Fruit fly (Drosophila melanogaster) whole organism, embryonic: Measurements from ENCODE around the gene qtc.

Experiments used
- Antp ChIP-seq: fragments of 200-800 bp; sonication (Bioruptor generic); optimal IDR thresholded peaks from 3 replicates; lab custom pipeline; 2016; ENCODE audit warnings: missing biosample characterization, missing genetic modification characterization
- Atf6 ChIP-seq: fragments of 200-800 bp; sonication (Bioruptor generic); IDR thresholded peaks from 2 replicates; pipeline ENCODE4 v1.3.6; 2022; ENCODE audit warnings: missing biosample characterization, missing genetic modification characterization
- Bdp1 ChIP-seq: fragments of 200-800 bp; sonication (Bioruptor generic); optimal IDR thresholded peaks from 3 replicates; lab custom pipeline; 2016; ENCODE audit warnings: missing biosample characterization, missing genetic modification characterization
- Bteb2 ChIP-seq: fragments of 200-800 bp; sonication (Bioruptor generic); optimal IDR thresholded peaks from 2 replicates; lab custom pipeline; 2016; ENCODE audit warnings: missing biosample characterization, missing genetic modification characterization
- CG10979 ChIP-seq: fragments of 200-800 bp; sonication (Bioruptor generic); optimal IDR thresholded peaks from 2 replicates; lab custom pipeline; 2018; ENCODE audit warnings: missing biosample characterization, mild to moderate bottlenecking, missing genetic modification characterization, moderate library complexity
- CG11456 ChIP-seq: fragments of 200-800 bp; sonication (Bioruptor generic); IDR thresholded peaks from 3 replicates; pipeline ENCODE4 v1.3.6; 2022; ENCODE audit warnings: missing biosample characterization, missing genetic modification characterization
- CG11723 ChIP-seq: fragments of 200-800 bp; sonication (Bioruptor generic); optimal IDR thresholded peaks from 2 replicates; lab custom pipeline; 2017; ENCODE audit warnings: missing biosample characterization, mild to moderate bottlenecking, missing genetic modification characterization
- CG12299 ChIP-seq: fragments of 200-800 bp; sonication (Bioruptor generic); optimal IDR thresholded peaks from 2 replicates; lab custom pipeline; 2018; ENCODE audit warnings: missing biosample characterization, mild to moderate bottlenecking, missing genetic modification characterization
- CG13123 ChIP-seq: fragments of 200-800 bp; sonication (Bioruptor generic); optimal IDR thresholded peaks from 2 replicates; lab custom pipeline; 2016; ENCODE audit warnings: missing biosample characterization, missing genetic modification characterization
- CG13624 ChIP-seq: fragments of 200-800 bp; sonication (Bioruptor generic); optimal IDR thresholded peaks from 2 replicates; lab custom pipeline; 2016; ENCODE audit warnings: missing biosample characterization, missing genetic modification characterization
- CG13894 ChIP-seq: fragments of 200-800 bp; sonication (Bioruptor generic); optimal IDR thresholded peaks from 3 replicates; lab custom pipeline; 2018; ENCODE audit warnings: missing biosample characterization, mild to moderate bottlenecking, missing genetic modification characterization, moderate library complexity
- CG16813 ChIP-seq: fragments of 200-800 bp; sonication (Bioruptor generic); IDR thresholded peaks from 3 replicates; pipeline ENCODE4 v1.3.6; 2022; ENCODE audit warnings: missing biosample characterization, missing genetic modification characterization; ENCODE audit not compliant: partially characterized antibody
- CG17186 ChIP-seq: fragments of 200-800 bp; sonication (Bioruptor generic); optimal IDR thresholded peaks from 3 replicates; lab custom pipeline; 2017; ENCODE audit warnings: missing biosample characterization, missing genetic modification reagents, missing genetic modification characterization
- CG18619 ChIP-seq: fragments of 200-800 bp; sonication (Bioruptor generic); optimal IDR thresholded peaks from 3 replicates; lab custom pipeline; 2017; ENCODE audit warnings: missing biosample characterization, mild to moderate bottlenecking, missing genetic modification characterization
- CG3065 ChIP-seq: fragments of 200-800 bp; sonication (Bioruptor generic); optimal IDR thresholded peaks from 2 replicates; lab custom pipeline; 2016; ENCODE audit warnings: missing biosample characterization, missing genetic modification characterization
- CG33557 ChIP-seq: fragments of 200-800 bp; sonication (Bioruptor generic); optimal IDR thresholded peaks from 2 replicates; lab custom pipeline; 2019; ENCODE audit warnings: missing biosample characterization, mild to moderate bottlenecking, missing genetic modification characterization, moderate library complexity
- CG3995 ChIP-seq: fragments of 200-800 bp; sonication (Bioruptor generic); optimal IDR thresholded peaks from 3 replicates; lab custom pipeline; 2016; ENCODE audit warnings: missing biosample characterization, missing genetic modification characterization
- CG7271 ChIP-seq: fragments of 200-800 bp; sonication (Bioruptor generic); optimal IDR thresholded peaks from 2 replicates; lab custom pipeline; 2018; ENCODE audit warnings: missing biosample characterization, mild to moderate bottlenecking, missing genetic modification characterization, moderate library complexity
- CG7745 ChIP-seq: fragments of 200-800 bp; sonication (Bioruptor generic); optimal IDR thresholded peaks from 2 replicates; lab custom pipeline; 2018; ENCODE audit warnings: missing biosample characterization, mild to moderate bottlenecking, missing genetic modification characterization, moderate library complexity
- CG8478 ChIP-seq: fragments of >200 bp; optimal IDR thresholded peaks from 2 replicates; lab custom pipeline; 2018
- Dbx ChIP-seq: fragments of 200-800 bp; sonication (Bioruptor generic); IDR thresholded peaks from 3 replicates; pipeline ENCODE4 v1.3.6; 2022; ENCODE audit warnings: missing biosample characterization, missing genetic modification characterization
- Deaf1 ChIP-seq: fragments of 200-800 bp; optimal IDR thresholded peaks from 3 replicates; lab custom pipeline; 2019; ENCODE audit warnings: missing biosample characterization, mild to moderate bottlenecking, missing genetic modification characterization, moderate library complexity
- Dek ChIP-seq: fragments of 200-800 bp; sonication (Bioruptor generic); optimal IDR thresholded peaks from 3 replicates; lab custom pipeline; 2019; ENCODE audit warnings: missing biosample characterization, mild to moderate bottlenecking, missing genetic modification characterization, moderate library complexity
- Hmx ChIP-seq: fragments of 200-800 bp; sonication (Bioruptor generic); optimal IDR thresholded peaks from 2 replicates; lab custom pipeline; 2016; ENCODE audit warnings: missing biosample characterization, missing genetic modification characterization
- Hr78 ChIP-seq, 2 experiments: fragments of 200-800 bp in 1 of 2; fragments of >200 bp in 1 of 2; sonication (Bioruptor generic) in 1 of 2; optimal IDR thresholded peaks; 2 replicates each; lab custom pipeline; 2017 to 2019; ENCODE audit warnings: missing biosample characterization in 2 of 2, missing genetic modification characterization in 2 of 2, mild to moderate bottlenecking in 1 of 2, moderate library complexity in 1 of 2
- MTF-1 ChIP-seq: fragments of 200-800 bp; sonication (Bioruptor generic); optimal IDR thresholded peaks from 2 replicates; lab custom pipeline; 2018; ENCODE audit warnings: missing biosample characterization, mild to moderate bottlenecking, missing genetic modification characterization, borderline replicate concordance
- Max ChIP-seq: fragments of 200-800 bp; sonication (Bioruptor generic); optimal IDR thresholded peaks from 2 replicates; lab custom pipeline; 2016; ENCODE audit warnings: missing biosample characterization, mild to moderate bottlenecking, missing genetic modification characterization
- Med ChIP-seq: fragments of 200-800 bp; sonication (Bioruptor generic); peaks from one replicate; lab custom pipeline; 2016; ENCODE audit warnings: missing biosample characterization, missing genetic modification characterization, mild to moderate bottlenecking, inconsistent platforms, moderate library complexity
- Nf-YA ChIP-seq: fragments of 200-800 bp; sonication (Bioruptor generic); IDR thresholded peaks from 2 replicates; pipeline ENCODE4 v1.3.6; 2022; ENCODE audit warnings: missing biosample characterization, missing genetic modification characterization
- Oli ChIP-seq: fragments of 200-800 bp; sonication (Bioruptor generic); optimal IDR thresholded peaks from 2 replicates; lab custom pipeline; 2018; ENCODE audit warnings: missing biosample characterization, mild to moderate bottlenecking, missing genetic modification characterization, moderate library complexity
- Opbp ChIP-seq: fragments of 200-800 bp; sonication (Bioruptor generic); IDR thresholded peaks from 3 replicates; pipeline ENCODE4 v1.3.6; 2022; ENCODE audit warnings: missing biosample characterization, missing genetic modification characterization; ENCODE audit not compliant: partially characterized antibody
- Vsx1 ChIP-seq: fragments of 200-800 bp; sonication (Bioruptor generic); optimal IDR thresholded peaks from 2 replicates; lab custom pipeline; 2017; ENCODE audit warnings: missing biosample characterization, mild to moderate bottlenecking, missing genetic modification characterization, missing genetic modification reagents
- ato ChIP-seq: fragments of 200-800 bp; sonication (Bioruptor generic); IDR thresholded peaks from 2 replicates; pipeline ENCODE4 v1.3.6; 2022; ENCODE audit warnings: missing biosample characterization, missing genetic modification characterization; ENCODE audit not compliant: partially characterized antibody
- bab2 ChIP-seq: fragments of 200-800 bp; sonication (Bioruptor generic); optimal IDR thresholded peaks from 2 replicates; lab custom pipeline; 2016; ENCODE audit warnings: missing biosample characterization, missing genetic modification characterization
- bbx ChIP-seq: fragments of 200-800 bp; sonication (Bioruptor generic); IDR thresholded peaks from 2 replicates; pipeline ENCODE4 v1.3.6; 2022; ENCODE audit warnings: missing biosample characterization, missing genetic modification characterization; ENCODE audit not compliant: partially characterized antibody
- caup ChIP-seq: fragments of 200-800 bp; sonication (Bioruptor generic); optimal IDR thresholded peaks from 3 replicates; lab custom pipeline; 2017; ENCODE audit warnings: missing biosample characterization, mild to moderate bottlenecking, missing genetic modification characterization, moderate library complexity; ENCODE audit not compliant: severe bottlenecking
- crc ChIP-seq: fragments of 200-800 bp; sonication (Bioruptor generic); optimal IDR thresholded peaks from 2 replicates; lab custom pipeline; 2016; ENCODE audit warnings: missing biosample characterization, missing genetic modification characterization
- dati ChIP-seq: fragments of 200-800 bp; sonication (Bioruptor generic); IDR thresholded peaks from 2 replicates; pipeline ENCODE4 v1.3.6; 2022; ENCODE audit warnings: missing biosample characterization, missing genetic modification characterization
- ewg ChIP-seq: fragments of 200-800 bp; sonication (Bioruptor generic); optimal IDR thresholded peaks from 3 replicates; lab custom pipeline; 2017; ENCODE audit warnings: mild to moderate bottlenecking, missing biosample characterization, missing genetic modification reagents, missing genetic modification characterization
- ftz-f1 ChIP-seq: fragments of 200-800 bp; sonication (Bioruptor generic); optimal IDR thresholded peaks from 2 replicates; lab custom pipeline; 2016; ENCODE audit warnings: missing biosample characterization, missing genetic modification characterization
- gcm2 ChIP-seq: fragments of 200-800 bp; sonication (Bioruptor generic); optimal IDR thresholded peaks from 2 replicates; lab custom pipeline; 2016; ENCODE audit warnings: missing biosample characterization, missing genetic modification characterization
- gfzf ChIP-seq: fragments of 200-800 bp; sonication (Bioruptor generic); optimal IDR thresholded peaks from 2 replicates; lab custom pipeline; 2016; ENCODE audit warnings: missing biosample characterization, mild to moderate bottlenecking, missing genetic modification characterization, moderate library complexity
- kay ChIP-seq: fragments of 200-800 bp; sonication (Bioruptor generic); optimal IDR thresholded peaks from 2 replicates; lab custom pipeline; 2016; ENCODE audit warnings: missing biosample characterization, missing genetic modification characterization
- maf-S ChIP-seq: fragments of 200-800 bp; sonication (Bioruptor generic); optimal IDR thresholded peaks from 2 replicates; lab custom pipeline; 2016; ENCODE audit warnings: missing biosample characterization, missing genetic modification characterization
- otp ChIP-seq: fragments of 200-800 bp; sonication (Bioruptor generic); IDR thresholded peaks from 3 replicates; pipeline ENCODE4, ENCODE4 v1.3.6; 2022; ENCODE audit warnings: missing biosample characterization, missing genetic modification characterization
- phol ChIP-seq: fragments of 200-800 bp; sonication (Bioruptor generic); optimal IDR thresholded peaks from 3 replicates; lab custom pipeline; 2018; ENCODE audit warnings: missing biosample characterization, mild to moderate bottlenecking, missing genetic modification characterization, moderate library complexity
- sqz ChIP-seq: fragments of 200-800 bp; sonication (Bioruptor generic); optimal IDR thresholded peaks from 3 replicates; lab custom pipeline; 2018; ENCODE audit warnings: missing biosample characterization, mild to moderate bottlenecking, missing genetic modification characterization
- tio ChIP-seq: fragments of 200-800 bp; sonication (Bioruptor generic); optimal IDR thresholded peaks from 2 replicates; lab custom pipeline; 2017; ENCODE audit warnings: missing biosample characterization, missing genetic modification characterization, inconsistent platforms
- trh ChIP-seq: fragments of 200-800 bp; sonication (Bioruptor generic); optimal IDR thresholded peaks from 2 replicates; lab custom pipeline; 2016; ENCODE audit warnings: missing biosample characterization, missing genetic modification characterization
- ttk ChIP-seq: fragments of 200-800 bp; sonication (Bioruptor generic); IDR thresholded peaks from 2 replicates; pipeline ENCODE4 v2.1.2; 2022; ENCODE audit warnings: missing biosample characterization, missing genetic modification characterization
- unpg ChIP-seq: fragments of 200-800 bp; sonication (Bioruptor generic); optimal IDR thresholded peaks from 3 replicates; lab custom pipeline; 2018; ENCODE audit warnings: missing biosample characterization, mild to moderate bottlenecking, missing genetic modification characterization, moderate library complexity
- vnd ChIP-seq: fragments of 200-800 bp; sonication (Bioruptor generic); IDR thresholded peaks from 3 replicates; pipeline ENCODE4 v1.3.6; 2022; ENCODE audit warnings: missing biosample characterization, missing genetic modification characterization; ENCODE audit not compliant: partially characterized antibody
- z ChIP-seq: fragments of 200-800 bp; sonication (Bioruptor generic); IDR thresholded peaks from 3 replicates; pipeline ENCODE4 v1.3.6; 2022; ENCODE audit warnings: missing biosample characterization, missing genetic modification characterization

qtc gene

dm6 chr2L:5099790-5100360, 39.3 kb downstream of the qtc start, which contains the start of gene ND-13A (continued):
- TF ChIP-seq caup (no peak), sqz (GFP tag; lab: Kevin White, UChicago) (peak; percentile 5), Dbx (GFP tag; lab: Robert Waterston, UW) (no peak), kay (GFP tag; lab: Kevin White, UChicago) (no peak), bbx (no peak; the same call in 1 of the 2 replicates), Dek (tag; lab: Kevin White, UChicago) (no peak), Vsx1 (GFP tag; lab: Kevin White, UChicago) (no peak), CG18619 (no peak), Nf-YA (GFP tag; lab: Robert Waterston, UW) (no peak), dati (GFP tag; lab: Robert Waterston, UW) (no peak), Max (GFP tag; lab: Kevin White, UChicago) (no peak), CG3065 (no peak), maf-S (GFP tag; lab: Kevin White, UChicago) (no peak), CG3995 (no peak), ttk (GFP tag; lab: Robert Waterston, UW) (no peak), Hr78 (GFP tag; optimal IDR thresholded peaks at IDR 0.05; lab: Kevin White, UChicago) (no peak), otp (no peak), Opbp (no peak), CG17186 (no peak), CG12299 (tag; lab: Kevin White, UChicago) (no peak), ftz-f1 (GFP tag; lab: Kevin White, UChicago) (no peak), CG33557 (no peak), CG7745 (tag; lab: Kevin White, UChicago) (no peak), tio (no peak), Hmx (GFP tag; lab: Kevin White, UChicago) (no peak), gcm2 (no peak), CG13894 (tag; lab: Kevin White, UChicago) (no peak), trh (no peak), MTF-1 (GFP tag; lab: Kevin White, UChicago) (no peak), phol (tag; lab: Kevin White, UChicago) (peak; percentile 14), CG10979 (tag; lab: Kevin White, UChicago) (no peak), CG13624 (GFP tag; lab: Kevin White, UChicago) (no peak), CG13123 (GFP tag; lab: Kevin White, UChicago) (no peak)

- TF ChIP-seq CG11456 (GFP tag; lab: Robert Waterston, UW) = no peak
- TF ChIP-seq Bteb2 (GFP tag; lab: Kevin White, UChicago) = no peak
- TF ChIP-seq z (GFP tag; lab: Robert Waterston, UW) = no peak
- no peak for TF ChIP-seq Oli
- no peak for TF ChIP-seq bab2 (GFP tag; lab: Kevin White, UChicago)
- no peak for TF ChIP-seq Bdp1 (GFP tag; lab: Kevin White, UChicago)
- no peak for TF ChIP-seq Atf6 (GFP tag; lab: Robert Waterston, UW)
- TF ChIP-seq CG8478 (lab: Kevin White, UChicago) = no peak
- no peak for TF ChIP-seq gfzf (GFP tag; lab: Kevin White, UChicago)
- TF ChIP-seq CG11723 (GFP tag; lab: Kevin White, UChicago) = no peak
- TF ChIP-seq CG16813 (GFP tag; lab: Robert Waterston, UW) = no peak
- no peak for TF ChIP-seq CG7271 (tag; lab: Kevin White, UChicago)
- TF ChIP-seq ewg (GFP tag; lab: Kevin White, UChicago) = no peak
- no peak for TF ChIP-seq Med
- no peak for TF ChIP-seq ato
- no peak for TF ChIP-seq unpg (GFP tag; lab: Kevin White, UChicago)
- no peak for TF ChIP-seq crc (GFP tag; lab: Kevin White, UChicago)
- no peak for TF ChIP-seq Antp
- no peak for TF ChIP-seq vnd (GFP tag; lab: Robert Waterston, UW)
- peak; percentile 88 for TF ChIP-seq Deaf1 (tag; lab: Kevin White, UChicago)
Measured at dm6 chr2L:5100577-5100976, 40.0 kb downstream of the qtc start, which contains the start of gene Msp300. Gene Msp300, plus strand, starts transcription at chr2L:5100877.
